Worm (Caenorhabditis elegans) whole organism, dauer: ENCODE results near the gene ZK105.13.

ENCODE experiments used
- unc-62 ChIP-seq: sonication (generic microtip); optimal IDR thresholded peaks from 2 replicates; lab custom pipeline; 2017; ENCODE audit warnings: missing biosample characterization, missing genetic modification reagents, missing genetic modification characterization

ZK105.13 gene

ce11 chrV:7690637-7691036, 22.3 kb downstream of the ZK105.13 start:
- TF ChIP-seq unc-62: no peak

- no peak for TF ChIP-seq unc-62
Observed at ce11 chrV:7689888-7690287, 23.1 kb downstream of the ZK105.13 start, which contains the start of gene C12D5.9. Gene C12D5.9, minus strand, starts transcription at chrV:7689988.

- TF ChIP-seq unc-62: no peak
Observed at ce11 chrV:7686189-7686588, 26.8 kb downstream of the ZK105.13 start, which contains the start of the genes nhr-94 and nhr-152. Gene nhr-94, minus strand, starts transcription at chrV:7686335. Gene nhr-152, plus strand, starts transcription at chrV:7686350.

ce11 chrV:7683907-7684655, 28.9 kb downstream of the ZK105.13 start, which contains the start of gene sre-11:
Gene sre-11, minus strand, starts transcription at chrV:7683957.
- TF ChIP-seq unc-62: no peak

- no peak for TF ChIP-seq unc-62
Observed at ce11 chrV:7681388-7681787, 31.6 kb downstream of the ZK105.13 start, which contains the start of gene cyp-33A1. Gene cyp-33A1, minus strand, starts transcription at chrV:7681459.

ce11 chrV:7675904-7676303, 37.1 kb downstream of the ZK105.13 start, which contains the start of gene C12D5.3:
Gene C12D5.3, plus strand, starts transcription at chrV:7676204.
- no peak for TF ChIP-seq unc-62

ce11 chrV:7672258-7672657, 40.7 kb downstream of the ZK105.13 start, which contains the start of gene C12D5.4:
Gene C12D5.4, plus strand, starts transcription at chrV:7672558.
- TF ChIP-seq unc-62: no peak

- no peak for TF ChIP-seq unc-62
Observed at ce11 chrV:7667940-7668339, 45.0 kb downstream of the ZK105.13 start, which contains the start of gene C12D5.5. Gene C12D5.5, plus strand, starts transcription at chrV:7668240.
